Worm (Caenorhabditis elegans): ENCODE measurements around the gene srlf-10.

The srlf-10 gene

DNA sequence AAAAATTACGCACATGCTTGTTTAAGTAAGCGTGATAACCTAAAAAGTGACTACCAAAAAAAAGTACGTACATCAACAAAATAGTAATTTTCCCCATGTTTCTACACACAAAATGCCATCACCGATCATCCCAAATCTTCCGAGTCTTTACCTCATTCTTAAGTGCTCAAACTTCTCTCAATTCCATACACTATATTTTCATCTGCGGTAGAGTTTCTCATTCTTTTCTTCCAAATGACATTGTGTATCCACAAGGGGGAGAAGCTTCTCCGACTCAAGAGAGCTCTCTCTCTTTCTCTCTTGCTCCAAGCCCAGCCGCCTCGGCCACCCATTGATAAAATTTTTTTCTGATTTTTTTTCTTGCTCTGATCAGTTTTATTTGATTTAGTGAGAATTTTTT lies 7.5 kb downstream of the srlf-10 start, which contains the start of gene myo-6:
Gene myo-6, plus strand, starts transcription at position 301 of the 400 bp plus-strand sequence.
- TF ChIP-seq elt-3 (tag; optimal IDR thresholded peaks at IDR 0.05) (no peak), snpc-4 (tag; optimal IDR thresholded peaks at IDR 0.05) (no peak), ztf-1 (GFP tag; conservative IDR thresholded peaks at IDR 0.05) (no peak), gmeb-1 (tag; optimal IDR thresholded peaks at IDR 0.05) (no peak), ama-1 (optimal IDR thresholded peaks at IDR 0.05) (no peak), nhr-11 (tag; optimal IDR thresholded peaks at IDR 0.05) (no peak), skn-1 (tag; optimal IDR thresholded peaks at IDR 0.05) (no peak), lin-39 (tag; optimal IDR thresholded peaks at IDR 0.05) (no peak), blmp-1 (tag; optimal IDR thresholded peaks at IDR 0.05; ENCODE audit: insufficient read depth) (no peak), mbf-1 (tag; optimal IDR thresholded peaks at IDR 0.05) (no peak)

DNA sequence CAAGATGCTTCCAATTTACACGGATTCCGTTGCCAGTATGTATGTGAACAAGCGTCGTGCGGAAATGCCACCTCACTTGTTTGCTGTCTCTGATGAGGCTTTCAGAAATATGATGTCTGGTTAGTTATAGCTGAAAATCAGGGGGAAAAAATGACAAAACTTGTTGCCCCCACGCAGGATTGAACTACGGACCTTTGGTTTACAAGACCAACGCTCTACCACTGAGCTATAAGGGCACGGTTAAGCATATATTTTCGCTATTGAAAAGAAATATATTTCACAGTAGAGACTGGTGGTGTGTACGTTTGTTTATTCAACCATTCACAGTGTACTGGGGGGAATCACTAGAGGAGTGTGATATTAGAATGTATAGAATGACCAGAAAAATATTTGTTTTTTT lies 9.2 kb downstream of the srlf-10 start:
- TF ChIP-seq nhr-23 (tag; optimal IDR thresholded peaks at IDR 0.05) = no peak
- TF ChIP-seq fos-1 (tag; optimal IDR thresholded peaks at IDR 0.05) = peak; percentile 24
- TF ChIP-seq nhr-237 (tag; optimal IDR thresholded peaks at IDR 0.05) = no peak
- TF ChIP-seq ceh-82 (tag; optimal IDR thresholded peaks at IDR 0.05) = no peak

DNA sequence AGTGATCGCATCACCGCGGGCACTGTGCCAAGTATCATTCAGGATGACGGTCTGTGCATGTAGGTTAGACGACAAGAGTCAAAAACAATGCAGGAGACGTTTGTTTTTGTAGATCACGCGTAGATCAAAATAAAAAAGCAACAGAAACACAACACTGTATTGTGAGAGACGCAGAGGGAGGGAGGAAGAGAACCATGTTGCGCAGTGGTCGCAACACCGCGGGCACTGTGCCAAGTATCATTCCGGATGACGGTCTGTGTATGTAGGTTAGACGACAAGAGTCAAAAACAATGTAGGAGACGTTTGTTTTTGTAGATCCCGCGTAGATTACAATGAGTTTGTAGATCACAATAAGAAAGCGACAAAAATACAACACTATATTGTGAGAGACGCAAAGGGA lies 17.0 kb downstream of the srlf-10 start:
- no peak for TF ChIP-seq nhr-11 (tag; optimal IDR thresholded peaks at IDR 0.05)
- TF ChIP-seq F13H6.1 (tag; optimal IDR thresholded peaks at IDR 0.05) = no peak
- no peak for TF ChIP-seq mab-5 (tag; optimal IDR thresholded peaks at IDR 0.05)
- no peak for TF ChIP-seq nhr-77 (tag; optimal IDR thresholded peaks at IDR 0.05)
- TF ChIP-seq nhr-12 (tag; optimal IDR thresholded peaks at IDR 0.05) = no peak
- no peak for TF ChIP-seq ztf-1 (GFP tag; conservative IDR thresholded peaks at IDR 0.05)
- no peak for TF ChIP-seq blmp-1 (tag; optimal IDR thresholded peaks at IDR 0.05; ENCODE audit: insufficient read depth)
- TF ChIP-seq peb-1 (tag; optimal IDR thresholded peaks at IDR 0.05) = no peak
- TF ChIP-seq snpc-4 (tag; optimal IDR thresholded peaks at IDR 0.05) = no peak
- no peak for TF ChIP-seq zag-1 (tag; optimal IDR thresholded peaks at IDR 0.05)
- no peak for TF ChIP-seq sma-3 (GFP tag; optimal IDR thresholded peaks at IDR 0.05)
- TF ChIP-seq sma-9 (GFP tag; optimal IDR thresholded peaks at IDR 0.05) = no peak
- TF ChIP-seq sma-9 (tag; optimal IDR thresholded peaks at IDR 0.05) = no peak
- TF ChIP-seq elt-1 (tag; optimal IDR thresholded peaks at IDR 0.05) = no peak

DNA sequence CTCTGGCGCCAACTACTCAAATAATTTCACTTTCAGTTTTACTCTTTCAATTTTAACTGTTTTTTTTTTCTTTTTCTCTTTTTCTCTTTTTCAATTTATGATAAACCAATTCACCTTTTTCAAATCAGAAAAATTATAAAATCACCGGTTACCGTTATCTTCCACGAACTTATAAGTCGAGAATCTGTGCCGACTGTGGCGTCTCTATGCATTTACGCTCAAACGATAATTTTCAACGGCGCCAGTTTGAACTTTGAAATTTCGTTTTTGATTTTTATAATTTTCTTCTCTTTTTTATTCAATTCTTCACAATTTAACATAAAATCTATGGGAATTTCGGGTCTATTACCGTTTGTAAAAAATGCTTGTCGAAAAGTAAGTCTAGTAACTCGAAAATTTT lies 21.4 kb downstream of the srlf-10 start, which contains the start of gene exo-1:
Gene exo-1, plus strand, starts transcription at position 101 of the 400 bp plus-strand sequence.
- TF ChIP-seq fos-1 (tag; optimal IDR thresholded peaks at IDR 0.05) (peak; percentile 63), lsy-2 (tag; optimal IDR thresholded peaks at IDR 0.05) (peak in 1 of 2 experiments; percentile 77), nhr-11 (tag; optimal IDR thresholded peaks at IDR 0.05) (no peak), snpc-4 (tag; optimal IDR thresholded peaks at IDR 0.05) (peak; percentile 53), C34F6.9 (tag; optimal IDR thresholded peaks at IDR 0.05) (peak; percentile 41), gmeb-1 (tag; optimal IDR thresholded peaks at IDR 0.05) (peak; percentile 91), peb-1 (tag; optimal IDR thresholded peaks at IDR 0.05) (no peak), sma-3 (GFP tag; optimal IDR thresholded peaks at IDR 0.05) (peak; percentile 70), sma-9 (GFP tag; optimal IDR thresholded peaks at IDR 0.05) (peak; percentile 26), sma-9 (tag; optimal IDR thresholded peaks at IDR 0.05) (no peak), mab-5 (tag; optimal IDR thresholded peaks at IDR 0.05) (no peak), unc-55 (GFP tag; optimal IDR thresholded peaks at IDR 0.05) (peak; percentile 87), nhr-25 (tag; optimal IDR thresholded peaks at IDR 0.05) (peak; percentile 63), nhr-237 (tag; optimal IDR thresholded peaks at IDR 0.05) (no peak), zag-1 (tag; optimal IDR thresholded peaks at IDR 0.05) (peak; percentile 1), lin-13 (GFP tag; optimal IDR thresholded peaks at IDR 0.05) (peak; percentile 75), blmp-1 (tag; optimal IDR thresholded peaks at IDR 0.05; ENCODE audit: insufficient read depth) (peak; percentile 21), sem-4 (tag; optimal IDR thresholded peaks at IDR 0.05) (no peak), crh-2 (tag; optimal IDR thresholded peaks at IDR 0.05) (peak; percentile 66), ztf-11 (tag; optimal IDR thresholded peaks at IDR 0.05) (no peak), nhr-129 (tag; optimal IDR thresholded peaks at IDR 0.05) (peak; percentile 70)

DNA sequence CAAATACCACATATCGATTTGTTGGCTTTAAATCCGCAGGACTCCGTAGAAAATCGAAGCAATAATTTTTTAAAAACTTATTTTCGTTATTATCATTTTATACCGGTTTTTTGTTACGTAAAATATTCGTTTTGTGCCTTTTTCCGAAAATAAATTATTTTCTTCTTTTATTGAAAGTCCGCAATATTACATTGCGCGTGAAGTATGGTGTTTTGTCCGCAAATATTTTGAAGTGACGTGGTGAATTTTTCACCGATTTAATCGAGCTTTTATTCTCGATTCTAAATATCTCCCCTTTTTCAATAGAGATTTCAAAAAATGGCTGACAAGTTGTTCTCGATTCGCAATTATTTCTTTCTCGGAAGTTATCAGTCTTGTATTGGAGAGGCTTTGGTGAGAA lies 24.0 kb downstream of the srlf-10 start, which contains the start of gene cope-1:
Gene cope-1, plus strand, starts transcription at position 229 of the 400 bp plus-strand sequence.
- TF ChIP-seq nhr-12 (tag; optimal IDR thresholded peaks at IDR 0.05) (no peak), mdl-1 (tag; optimal IDR thresholded peaks at IDR 0.05) (no peak), elt-1 (tag; optimal IDR thresholded peaks at IDR 0.05) (no peak), lin-13 (GFP tag; optimal IDR thresholded peaks at IDR 0.05) (no peak), C34F6.9 (tag; optimal IDR thresholded peaks at IDR 0.05) (peak; percentile 51), crh-2 (tag; optimal IDR thresholded peaks at IDR 0.05) (peak; percentile 75), ama-1 (optimal IDR thresholded peaks at IDR 0.05) (no peak), unc-55 (GFP tag; optimal IDR thresholded peaks at IDR 0.05) (peak; percentile 25), gmeb-1 (tag; optimal IDR thresholded peaks at IDR 0.05) (peak; percentile 56), lsy-2 (tag; optimal IDR thresholded peaks at IDR 0.05) (peak in 1 of 2 experiments; percentile 62)

All from whole organism, L2 larva.